Fruit fly (Drosophila melanogaster) whole organism, prepupa: ENCODE measurements around the gene Cul5.

ENCODE experiments used
- CG10669 ChIP-seq: fragments of 200-800 bp; sonication (Bioruptor generic); optimal IDR thresholded peaks from 3 replicates; lab custom pipeline; 2018; ENCODE audit warnings: missing biosample characterization, mild to moderate bottlenecking, missing genetic modification characterization, moderate library complexity
- CG11762 ChIP-seq: fragments of 200-800 bp; sonication (Bioruptor generic); optimal IDR thresholded peaks from 3 replicates; lab custom pipeline; 2016; ENCODE audit warnings: missing biosample characterization, missing genetic modification characterization; ENCODE audit not compliant: insufficient read depth
- CG11902 ChIP-seq: fragments of 200-800 bp; sonication (Bioruptor generic); optimal IDR thresholded peaks from 3 replicates; lab custom pipeline; 2016; ENCODE audit warnings: missing biosample characterization, missing genetic modification characterization
- CG1621 ChIP-seq: fragments of 200-800 bp; sonication (Bioruptor generic); optimal IDR thresholded peaks from 3 replicates; lab custom pipeline; 2018; ENCODE audit warnings: missing biosample characterization, mild to moderate bottlenecking, missing genetic modification characterization
- CG4318 ChIP-seq: fragments of 200-800 bp; sonication (Bioruptor generic); optimal IDR thresholded peaks from 3 replicates; lab custom pipeline; 2017; ENCODE audit warnings: missing biosample characterization, mild to moderate bottlenecking, missing genetic modification characterization
- CG6163 ChIP-seq: fragments of 200-800 bp; sonication (Bioruptor generic); IDR thresholded peaks from 3 replicates; pipeline ENCODE4 v1.3.6; 2022; ENCODE audit warnings: missing biosample characterization, missing genetic modification characterization
- CG6276 ChIP-seq: fragments of 200-800 bp; sonication (Bioruptor generic); optimal IDR thresholded peaks from 2 replicates; lab custom pipeline; 2017; ENCODE audit warnings: missing biosample characterization, mild to moderate bottlenecking, missing genetic modification characterization
- CG6854 ChIP-seq: fragments of 200-800 bp; sonication (Bioruptor generic); optimal IDR thresholded peaks from 2 replicates; lab custom pipeline; 2017; ENCODE audit warnings: missing biosample characterization, mild to moderate bottlenecking, missing genetic modification characterization
- CG9139 ChIP-seq: fragments of 200-800 bp; sonication (Bioruptor generic); optimal IDR thresholded peaks from 3 replicates; lab custom pipeline; 2017; ENCODE audit warnings: missing biosample characterization, mild to moderate bottlenecking, missing genetic modification characterization
- Eip93F ChIP-seq: fragments of 200-800 bp; sonication (Bioruptor generic); optimal IDR thresholded peaks from 2 replicates; lab custom pipeline; 2016; ENCODE audit warnings: missing biosample characterization, mild to moderate bottlenecking, missing genetic modification characterization
- OdsH ChIP-seq: fragments of 200-800 bp; sonication (Bioruptor generic); optimal IDR thresholded peaks from 3 replicates; lab custom pipeline; 2016; ENCODE audit warnings: missing biosample characterization, missing genetic modification characterization
- Sox102F ChIP-seq: fragments of 200-800 bp; sonication (Bioruptor generic); optimal IDR thresholded peaks from 2 replicates; lab custom pipeline; 2016; ENCODE audit warnings: missing biosample characterization, mild to moderate bottlenecking, missing genetic modification characterization
- fd59A ChIP-seq: fragments of 200-800 bp; sonication (Bioruptor generic); optimal IDR thresholded peaks from 2 replicates; lab custom pipeline; 2017; ENCODE audit warnings: missing biosample characterization, mild to moderate bottlenecking, missing genetic modification characterization, missing genetic modification reagents
- fd85E ChIP-seq: fragments of 200-800 bp; sonication (Bioruptor generic); optimal IDR thresholded peaks from 3 replicates; lab custom pipeline; 2016; ENCODE audit warnings: missing biosample characterization, missing genetic modification characterization

DNA sequence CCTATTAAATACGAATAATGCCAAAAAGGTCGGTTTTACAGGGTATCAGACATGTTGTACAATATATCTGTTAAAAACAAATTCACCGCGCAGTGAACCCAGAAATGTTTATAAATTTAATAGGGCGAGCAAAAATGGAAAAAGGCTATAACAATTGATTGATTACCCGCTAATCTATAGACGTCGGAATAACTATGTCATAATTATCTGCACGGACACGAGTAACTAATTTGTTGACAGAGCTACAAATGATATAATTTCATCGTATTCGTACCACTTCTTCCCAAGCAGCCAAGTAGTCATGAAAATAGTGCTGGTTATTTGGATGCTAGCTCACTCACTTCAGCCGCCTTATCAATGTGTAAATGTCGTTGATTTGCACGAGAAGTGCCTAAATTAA lies 38.1 kb downstream of the Cul5 start, which contains the start of gene CG14518:
- TF ChIP-seq CG9139 (no peak), fd85E (GFP tag; lab: Kevin White, UChicago) (no peak), CG11902 (GFP tag; lab: Kevin White, UChicago) (no peak), CG6163 (GFP tag; lab: Robert Waterston, UW) (no peak), CG11762 (GFP tag; lab: Kevin White, UChicago) (no peak), Sox102F (GFP tag; lab: Kevin White, UChicago) (no peak), CG10669 (no peak), CG4318 (GFP tag; lab: Kevin White, UChicago) (no peak), fd59A (GFP tag; lab: Kevin White, UChicago) (no peak), CG6854 (GFP tag; lab: Kevin White, UChicago) (no peak), OdsH (GFP tag; lab: Kevin White, UChicago) (no peak), Eip93F (GFP tag; lab: Kevin White, UChicago) (no peak), CG1621 (tag; lab: Kevin White, UChicago) (no peak), CG6276 (no peak)
